Worm (Caenorhabditis elegans) whole organism, L2 larva: Measurements from ENCODE around the gene iars-1.
A peak's percentile ranks its signal among the peaks of the same experiment; 100 is the strongest.

Experiments used
- C34F6.9 ChIP-seq: fragments of 150-350 bp; optimal IDR thresholded peaks from 2 replicates; lab custom pipeline; 2014; ENCODE audit warnings: missing biosample characterization, missing genetic modification characterization
- F13H6.1 ChIP-seq: sonication (generic microtip); optimal IDR thresholded peaks from 2 replicates; lab custom pipeline; 2016; ENCODE audit warnings: missing genetic modification characterization, missing compliant biosample characterization
- R02D3.7 ChIP-seq: fragments of 150-350 bp; optimal IDR thresholded peaks from 2 replicates; lab custom pipeline; 2014; ENCODE audit warnings: missing biosample characterization, missing genetic modification characterization
- Y55F3AM.14 ChIP-seq: fragments of 200-800 bp; sonication (Bioruptor generic); optimal IDR thresholded peaks from 2 replicates; lab custom pipeline; 2018; ENCODE audit warnings: mild to moderate bottlenecking, missing genetic modification characterization, missing compliant biosample characterization
- ZK546.5 ChIP-seq: sonication (generic microtip); optimal IDR thresholded peaks from 2 replicates; lab custom pipeline; 2017; ENCODE audit warnings: missing biosample characterization, missing genetic modification characterization
- alr-1 ChIP-seq: fragments of 150-350 bp; optimal IDR thresholded peaks from 2 replicates; lab custom pipeline; 2014; ENCODE audit warnings: missing biosample characterization, missing genetic modification characterization
- aly-2 ChIP-seq: fragments of 150-350 bp; optimal IDR thresholded peaks from 2 replicates; lab custom pipeline; 2014; ENCODE audit warnings: missing biosample characterization, missing genetic modification characterization
- ama-1 ChIP-seq: fragments of 150-350 bp; optimal IDR thresholded peaks from 2 replicates; lab custom pipeline; 2018; ENCODE audit warnings: inconsistent platforms
- blmp-1 ChIP-seq: sonication (generic microtip); optimal IDR thresholded peaks from 2 replicates; lab custom pipeline; 2017; ENCODE audit warnings: missing genetic modification characterization, mild to moderate bottlenecking, missing compliant biosample characterization, antibody characterized with exemption, moderate library complexity; ENCODE audit not compliant: insufficient read depth
- ceh-16 ChIP-seq: fragments of 150-350 bp; optimal IDR thresholded peaks from 2 replicates; lab custom pipeline; 2014; ENCODE audit warnings: missing biosample characterization, missing genetic modification characterization
- ceh-82 ChIP-seq: fragments of 150-350 bp; optimal IDR thresholded peaks from 2 replicates; lab custom pipeline; 2014; ENCODE audit warnings: missing biosample characterization, missing genetic modification characterization
- crh-2 ChIP-seq: sonication (generic microtip); optimal IDR thresholded peaks from 2 replicates; lab custom pipeline; 2017; ENCODE audit warnings: missing biosample characterization, missing genetic modification characterization
- dmd-4 ChIP-seq: sonication (generic microtip); optimal IDR thresholded peaks from 2 replicates; lab custom pipeline; 2017; ENCODE audit warnings: missing biosample characterization, missing genetic modification characterization
- egl-27 ChIP-seq: sonication (generic microtip); optimal IDR thresholded peaks from 3 replicates; lab custom pipeline; 2017; ENCODE audit warnings: missing biosample characterization, missing genetic modification reagents, missing genetic modification characterization
- elt-1 ChIP-seq: fragments of 150-350 bp; optimal IDR thresholded peaks from 2 replicates; lab custom pipeline; 2014; ENCODE audit warnings: missing biosample characterization, missing genetic modification characterization
- elt-3 ChIP-seq: sonication (generic microtip); optimal IDR thresholded peaks from 2 replicates; lab custom pipeline; 2017; ENCODE audit warnings: missing biosample characterization, missing genetic modification characterization
- fos-1 ChIP-seq: fragments of 150-350 bp; optimal IDR thresholded peaks from 2 replicates; lab custom pipeline; 2014; ENCODE audit warnings: missing biosample characterization, missing genetic modification characterization
- gmeb-1 ChIP-seq: fragments of 150-350 bp; optimal IDR thresholded peaks from 2 replicates; lab custom pipeline; 2014; ENCODE audit warnings: missing biosample characterization, missing genetic modification characterization
- lin-11 ChIP-seq: fragments of 150-350 bp; sonication (generic microtip); optimal IDR thresholded peaks from 2 replicates; lab custom pipeline; 2014; ENCODE audit warnings: missing biosample characterization, missing genetic modification characterization, inconsistent platforms, mixed read lengths
- lin-13 ChIP-seq: fragments of 150-350 bp; optimal IDR thresholded peaks from 2 replicates; lab custom pipeline; 2014; ENCODE audit warnings: missing biosample characterization, missing genetic modification reagents, missing genetic modification characterization
- lin-39 ChIP-seq: fragments of 150-350 bp; optimal IDR thresholded peaks from 2 replicates; lab custom pipeline; 2014; ENCODE audit warnings: missing biosample characterization, missing genetic modification reagents, missing genetic modification characterization
- lsy-2 ChIP-seq, 2 experiments: fragments of 150-350 bp in 1 of 2; sonication (generic microtip) in 1 of 2; optimal IDR thresholded peaks; 2 replicates each; lab custom pipeline; 2014 to 2017; ENCODE audit warnings: missing biosample characterization in 2 of 2, missing genetic modification characterization in 2 of 2
- mab-5 ChIP-seq: fragments of 150-350 bp; optimal IDR thresholded peaks from 2 replicates; lab custom pipeline; 2014; ENCODE audit warnings: missing biosample characterization, missing genetic modification characterization
- mbf-1 ChIP-seq: sonication (generic microtip); optimal IDR thresholded peaks from 2 replicates; lab custom pipeline; 2017; ENCODE audit warnings: missing biosample characterization, missing genetic modification characterization
- mdl-1 ChIP-seq, 2 experiments: fragments of 150-350 bp in 1 of 2; sonication (generic microtip) in 1 of 2; optimal IDR thresholded peaks; 2 replicates each; lab custom pipeline; 2017; ENCODE audit warnings: missing biosample characterization in 2 of 2, missing genetic modification characterization in 2 of 2
- nhr-10 ChIP-seq: sonication (generic microtip); optimal IDR thresholded peaks from 2 replicates; lab custom pipeline; 2017; ENCODE audit warnings: missing biosample characterization, missing genetic modification characterization
- nhr-11 ChIP-seq: fragments of 150-350 bp; optimal IDR thresholded peaks from 2 replicates; lab custom pipeline; 2014; ENCODE audit warnings: missing biosample characterization, missing genetic modification characterization
- nhr-12 ChIP-seq: fragments of 150-350 bp; optimal IDR thresholded peaks from 2 replicates; lab custom pipeline; 2014; ENCODE audit warnings: missing biosample characterization, missing genetic modification characterization
- nhr-129 ChIP-seq: fragments of 150-350 bp; optimal IDR thresholded peaks from 2 replicates; lab custom pipeline; 2014; ENCODE audit warnings: missing biosample characterization, missing genetic modification characterization
- nhr-21 ChIP-seq: fragments of 150-350 bp; optimal IDR thresholded peaks from 2 replicates; lab custom pipeline; 2014; ENCODE audit warnings: missing biosample characterization, missing genetic modification characterization
- nhr-23 ChIP-seq: fragments of 150-350 bp; optimal IDR thresholded peaks from 2 replicates; lab custom pipeline; 2014; ENCODE audit warnings: missing biosample characterization, missing genetic modification reagents, missing genetic modification characterization
- nhr-237 ChIP-seq: fragments of 150-350 bp; optimal IDR thresholded peaks from 2 replicates; lab custom pipeline; 2014; ENCODE audit warnings: missing biosample characterization, missing genetic modification characterization
- nhr-25 ChIP-seq: fragments of 150-350 bp; sonication (generic microtip); optimal IDR thresholded peaks from 3 replicates; lab custom pipeline; 2014; ENCODE audit warnings: missing biosample characterization, missing genetic modification characterization
- nhr-6 ChIP-seq: fragments of 150-350 bp; optimal IDR thresholded peaks from 2 replicates; lab custom pipeline; 2014; ENCODE audit warnings: missing biosample characterization, missing genetic modification characterization
- nhr-77 ChIP-seq: fragments of 150-350 bp; optimal IDR thresholded peaks from 2 replicates; lab custom pipeline; 2014; ENCODE audit warnings: missing biosample characterization, missing genetic modification characterization
- peb-1 ChIP-seq: fragments of 150-350 bp; optimal IDR thresholded peaks from 2 replicates; lab custom pipeline; 2014; ENCODE audit warnings: missing biosample characterization, missing genetic modification characterization
- sem-4 ChIP-seq: fragments of 150-350 bp; optimal IDR thresholded peaks from 2 replicates; lab custom pipeline; 2014; ENCODE audit warnings: missing biosample characterization, missing genetic modification reagents, missing genetic modification characterization
- skn-1 ChIP-seq: sonication (generic microtip); optimal IDR thresholded peaks from 2 replicates; lab custom pipeline; 2017; ENCODE audit warnings: missing biosample characterization, missing genetic modification characterization
- sma-3 ChIP-seq: sonication (generic microtip); optimal IDR thresholded peaks from 2 replicates; lab custom pipeline; 2016; ENCODE audit warnings: missing genetic modification reagents, missing genetic modification characterization, missing compliant biosample characterization
- sma-9 ChIP-seq, 2 experiments: fragments of 150-350 bp in 1 of 2; sonication (generic microtip) in 1 of 2; optimal IDR thresholded peaks; 2 replicates each; lab custom pipeline; 2014 to 2016; ENCODE audit warnings: missing genetic modification characterization in 2 of 2, mild to moderate bottlenecking in 1 of 2, missing biosample characterization in 1 of 2, missing compliant biosample characterization in 1 of 2, missing genetic modification reagents in 1 of 2, moderate library complexity in 1 of 2
- snpc-4 ChIP-seq: fragments of 150-350 bp; optimal IDR thresholded peaks from 2 replicates; lab custom pipeline; 2014; ENCODE audit warnings: missing biosample characterization, missing genetic modification characterization
- unc-39 ChIP-seq: fragments of 150-350 bp; optimal IDR thresholded peaks from 2 replicates; lab custom pipeline; 2014; ENCODE audit warnings: missing biosample characterization, missing genetic modification characterization
- unc-55 ChIP-seq: fragments of 150-350 bp; sonication (generic microtip); optimal IDR thresholded peaks from 3 replicates; lab custom pipeline; 2014; ENCODE audit warnings: missing biosample characterization, missing genetic modification reagents, missing genetic modification characterization
- unc-62 ChIP-seq: fragments of 150-350 bp; optimal IDR thresholded peaks from 2 replicates; lab custom pipeline; 2014; ENCODE audit warnings: missing biosample characterization, missing genetic modification reagents, missing genetic modification characterization
- zag-1 ChIP-seq: fragments of 150-350 bp; optimal IDR thresholded peaks from 2 replicates; lab custom pipeline; 2014; ENCODE audit warnings: missing biosample characterization, missing genetic modification characterization
- ztf-1 ChIP-seq: fragments of 200-800 bp; sonication (Bioruptor generic); conservative IDR thresholded peaks from 2 replicates; pipeline ENCODE4 v1.3.6; 2022; ENCODE audit warnings: missing genetic modification characterization, missing compliant biosample characterization
- ztf-11 ChIP-seq: sonication (generic microtip); optimal IDR thresholded peaks from 2 replicates; lab custom pipeline; 2017; ENCODE audit warnings: missing biosample characterization, missing genetic modification characterization
- ztf-4 ChIP-seq: fragments of 150-350 bp; optimal IDR thresholded peaks from 2 replicates; lab custom pipeline; 2014; ENCODE audit warnings: missing biosample characterization, missing genetic modification characterization

Gene iars-1

ce11 chrIV:10339701-10340100, 28.7 kb upstream of the iars-1 start:
- no peak for TF ChIP-seq ceh-82 (tag; lab: Kevin White, UChicago)
- TF ChIP-seq crh-2 (tag; lab: Kevin White, UChicago) = peak; percentile 41
- TF ChIP-seq, all 48 proteins: peak for 1

DNA sequence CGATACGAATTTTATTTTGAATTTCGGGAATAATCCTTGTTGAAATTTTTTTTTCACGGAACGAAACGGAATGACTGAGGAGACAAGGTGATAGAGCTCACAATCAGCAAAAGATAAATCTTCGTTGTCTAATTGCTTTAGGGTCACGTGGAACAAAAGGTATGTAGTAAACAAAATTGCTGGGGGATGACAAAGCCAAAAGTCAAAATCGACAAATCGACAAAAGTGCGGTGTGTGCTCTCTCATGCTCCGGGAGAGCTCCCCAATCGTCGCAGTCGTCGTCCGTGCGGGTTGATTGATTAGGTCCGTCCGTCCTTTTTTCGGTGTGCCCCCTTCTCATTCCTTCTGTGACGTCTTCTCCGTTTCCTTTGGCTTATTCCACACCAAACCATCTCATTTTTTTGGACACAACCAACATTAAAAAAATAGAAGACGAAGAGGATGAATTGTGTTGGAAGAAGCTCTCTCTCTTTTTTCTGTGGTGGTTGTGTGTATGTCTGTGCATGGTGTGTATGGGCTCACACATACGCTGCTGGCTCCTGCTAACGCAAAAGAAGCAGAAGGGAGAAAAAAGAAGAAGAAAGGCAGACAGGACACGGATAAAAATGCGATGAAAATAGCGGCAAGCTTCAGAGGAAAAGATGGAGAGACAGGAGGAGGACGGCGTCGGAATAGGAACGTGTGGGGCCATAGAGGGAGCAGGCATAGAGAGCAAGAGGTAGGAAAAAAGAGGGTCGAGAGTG, 26.6 kb upstream of the iars-1 start:
- TF ChIP-seq unc-55 = no peak
- peak; percentile 28 for TF ChIP-seq sma-9 (GFP tag; optimal IDR thresholded peaks at IDR 0.05; lab: Kevin White, UChicago)
- TF ChIP-seq sma-9 (tag; optimal IDR thresholded peaks at IDR 0.05; lab: Kevin White, UChicago) = no peak
- no peak for TF ChIP-seq snpc-4 (tag; lab: Kevin White, UChicago)
- TF ChIP-seq zag-1 (tag; lab: Kevin White, UChicago) = no peak
- TF ChIP-seq ama-1 (lab: Kevin White, UChicago) = no peak
- no peak for TF ChIP-seq nhr-21
- no peak for TF ChIP-seq F13H6.1 (tag; lab: Kevin White, UChicago)
- no peak for TF ChIP-seq elt-1 (tag; lab: Kevin White, UChicago)
- TF ChIP-seq egl-27 (tag; lab: Kevin White, UChicago) = no peak
- no peak for TF ChIP-seq R02D3.7 (tag; lab: Kevin White, UChicago)
- TF ChIP-seq lsy-2 (tag; optimal IDR thresholded peaks at IDR 0.05; lab: Kevin White, UChicago) = peak in 1 of 2 experiments; percentile 8
- no peak for TF ChIP-seq crh-2 (tag; lab: Kevin White, UChicago)
- TF ChIP-seq ceh-16 (tag; lab: Kevin White, UChicago) = no peak
- TF ChIP-seq unc-62 (GFP tag; lab: Kevin White, UChicago) = no peak
- no peak for TF ChIP-seq ztf-1 (GFP tag; lab: Robert Waterston, UW)
- no peak for TF ChIP-seq ceh-82 (tag; lab: Kevin White, UChicago)
- no peak for TF ChIP-seq nhr-10 (tag; lab: Kevin White, UChicago)
- TF ChIP-seq nhr-23 (tag; lab: Kevin White, UChicago) = no peak
- TF ChIP-seq lin-13 (GFP tag; lab: Kevin White, UChicago) = no peak
- no peak for TF ChIP-seq nhr-237
- TF ChIP-seq nhr-77 (tag; lab: Kevin White, UChicago) = no peak
- TF ChIP-seq gmeb-1 (tag; lab: Kevin White, UChicago) = no peak
- no peak for TF ChIP-seq sma-3
- no peak for TF ChIP-seq nhr-12 (tag; lab: Kevin White, UChicago)
- TF ChIP-seq sem-4 (tag; lab: Kevin White, UChicago) = no peak
- TF ChIP-seq unc-39 (tag; lab: Kevin White, UChicago) = no peak
- no peak for TF ChIP-seq lin-39 (tag; lab: Kevin White, UChicago)
- peak in 1 of 2 experiments; percentile 36 for TF ChIP-seq mdl-1 (tag; optimal IDR thresholded peaks at IDR 0.05; lab: Kevin White, UChicago)
- no peak for TF ChIP-seq alr-1 (tag; lab: Kevin White, UChicago)
- peak; percentile 23 for TF ChIP-seq lin-11 (tag; lab: Kevin White, UChicago)
- TF ChIP-seq dmd-4 = no peak
- no peak for TF ChIP-seq nhr-6 (tag; lab: Kevin White, UChicago)
- no peak for TF ChIP-seq aly-2 (tag; lab: Kevin White, UChicago)
- no peak for TF ChIP-seq blmp-1 (tag; lab: Kevin White, UChicago)
- TF ChIP-seq nhr-129 (tag; lab: Kevin White, UChicago) = peak; percentile 34
- no peak for TF ChIP-seq nhr-25 (tag; lab: Kevin White, UChicago)
- TF ChIP-seq skn-1 (tag; lab: Kevin White, UChicago) = no peak
- no peak for TF ChIP-seq ZK546.5
- TF ChIP-seq nhr-11 (tag; lab: Kevin White, UChicago) = no peak
- peak; percentile 57 for TF ChIP-seq Y55F3AM.14
- TF ChIP-seq C34F6.9 (tag; lab: Kevin White, UChicago) = peak; percentile 40
- no peak for TF ChIP-seq ztf-11
- TF ChIP-seq peb-1 (tag; lab: Kevin White, UChicago) = no peak
- no peak for TF ChIP-seq mab-5 (tag; lab: Kevin White, UChicago)
- TF ChIP-seq mbf-1 = no peak
- TF ChIP-seq ztf-4 (tag; lab: Kevin White, UChicago) = no peak
- TF ChIP-seq elt-3 (tag; lab: Kevin White, UChicago) = no peak
- TF ChIP-seq fos-1 (tag; lab: Kevin White, UChicago) = no peak
- TF ChIP-seq, all 48 proteins: peak for 7
